Fruit fly (Drosophila melanogaster): ENCODE data around the gene Pgant4.
A peak's percentile ranks its signal among the peaks of the same experiment; 100 is the strongest.

DNA sequence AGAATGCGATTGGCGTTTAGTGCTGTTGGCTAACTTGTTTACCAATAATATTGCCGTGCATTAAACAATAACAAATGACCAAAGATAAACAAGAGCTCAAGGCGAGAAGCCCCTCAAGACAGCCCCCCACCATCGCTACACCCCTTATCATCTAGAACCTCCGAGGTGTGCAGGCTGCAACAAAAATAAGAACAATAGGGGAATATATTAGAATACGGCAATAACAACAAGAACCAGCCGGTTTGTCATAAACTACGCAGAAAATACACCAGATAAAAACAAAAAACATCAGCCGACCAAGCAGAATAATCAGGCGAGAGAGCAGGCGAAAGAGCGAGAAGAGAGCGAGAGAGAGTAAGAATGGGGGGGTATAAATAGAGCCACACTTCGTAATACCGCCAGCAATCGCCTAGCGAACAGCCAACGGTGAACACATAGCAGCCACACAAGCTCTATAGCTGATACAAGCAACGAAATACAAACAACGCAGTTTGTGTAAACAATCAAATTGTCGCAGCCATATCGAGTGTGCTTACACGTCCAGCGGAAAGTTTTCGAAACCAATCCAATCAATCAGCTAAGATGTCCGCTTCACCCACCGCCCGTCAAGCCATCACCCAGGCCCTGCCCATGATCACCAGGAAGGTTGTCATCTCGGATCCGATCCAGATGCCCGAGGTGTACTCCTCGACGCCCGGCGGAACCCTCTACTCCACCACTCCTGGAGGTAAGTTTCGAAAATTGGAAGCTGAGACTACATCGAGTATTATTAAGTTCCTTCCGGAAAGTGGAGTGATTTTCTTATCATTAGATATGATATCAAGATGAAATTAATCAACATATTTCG, 5.9 kb downstream of the Pgant4 start, which contains the start of gene Thor:
- TF ChIP-seq CG9932 (GFP tag; IDR thresholded peaks at IDR 0.05) (peak; percentile 71), usp (GFP tag; optimal IDR thresholded peaks at IDR 0.05) (no peak), CG15514 (GFP tag; optimal IDR thresholded peaks at IDR 0.05) (peak; percentile 61), seq (GFP tag; IDR thresholded peaks at IDR 0.05) (peak; percentile 86), CG7839 (tag; optimal IDR thresholded peaks at IDR 0.05) (peak; percentile 61), Bteb2 (GFP tag; optimal IDR thresholded peaks at IDR 0.05) (peak; percentile 72)
